Fruit fly (Drosophila melanogaster) whole organism, embryonic: Measurements from ENCODE around the gene Argk1.

Experiments used
- Blimp-1 ChIP-seq: fragments of 200-800 bp; sonication (Bioruptor generic); optimal IDR thresholded peaks from 3 replicates; lab custom pipeline; 2018; ENCODE audit warnings: missing biosample characterization, missing genetic modification characterization, mild to moderate bottlenecking, moderate library complexity, missing genetic modification reagents
- CG10147 ChIP-seq: fragments of 200-800 bp; sonication (Bioruptor generic); optimal IDR thresholded peaks from 2 replicates; lab custom pipeline; 2019; ENCODE audit warnings: missing biosample characterization, mild to moderate bottlenecking, missing genetic modification characterization, moderate library complexity
- CG10209 ChIP-seq: fragments of 200-800 bp; sonication (Bioruptor generic); optimal IDR thresholded peaks from 3 replicates; lab custom pipeline; 2017; ENCODE audit warnings: missing biosample characterization, mild to moderate bottlenecking, missing genetic modification characterization, missing genetic modification reagents
- CG11504 ChIP-seq: fragments of 200-800 bp; sonication (Bioruptor generic); optimal IDR thresholded peaks from 3 replicates; lab custom pipeline; 2019; ENCODE audit warnings: missing biosample characterization, mild to moderate bottlenecking, missing genetic modification characterization, moderate library complexity
- CG12744 ChIP-seq: fragments of 200-800 bp; sonication (Bioruptor generic); optimal IDR thresholded peaks from 2 replicates; lab custom pipeline; 2016; ENCODE audit warnings: missing biosample characterization, missing genetic modification characterization
- CG14710 ChIP-seq: fragments of 200-800 bp; sonication (Bioruptor generic); optimal IDR thresholded peaks from 3 replicates; lab custom pipeline; 2019; ENCODE audit warnings: missing biosample characterization, mild to moderate bottlenecking, missing genetic modification characterization, moderate library complexity
- CG1647 ChIP-seq: fragments of 200-800 bp; sonication (Bioruptor generic); optimal IDR thresholded peaks from 3 replicates; lab custom pipeline; 2016; ENCODE audit warnings: missing biosample characterization, missing genetic modification characterization
- CG1832 ChIP-seq: fragments of 200-800 bp; sonication (Bioruptor generic); optimal IDR thresholded peaks from 2 replicates; lab custom pipeline; 2017; ENCODE audit warnings: missing biosample characterization, mild to moderate bottlenecking, missing genetic modification characterization, inconsistent platforms
- CG30403 ChIP-seq: fragments of 200-800 bp; sonication (Bioruptor generic); optimal IDR thresholded peaks from 3 replicates; lab custom pipeline; 2016; ENCODE audit warnings: missing biosample characterization, missing genetic modification characterization
- CG32767 ChIP-seq: fragments of 200-800 bp; sonication (Bioruptor generic); IDR thresholded peaks from 2 replicates; pipeline ENCODE4 v1.3.6; 2022; ENCODE audit warnings: missing biosample characterization, missing genetic modification characterization
- CG34224 ChIP-seq: fragments of 200-800 bp; sonication (Bioruptor generic); IDR thresholded peaks from 3 replicates; pipeline ENCODE4 v1.3.6; 2022; ENCODE audit warnings: missing biosample characterization, missing genetic modification characterization; ENCODE audit not compliant: partially characterized antibody
- CG3838 ChIP-seq: fragments of 200-800 bp; sonication (Bioruptor generic); optimal IDR thresholded peaks from 3 replicates; lab custom pipeline; 2016; ENCODE audit warnings: missing biosample characterization, missing genetic modification characterization
- CG3995 ChIP-seq: fragments of 200-800 bp; sonication (Bioruptor generic); optimal IDR thresholded peaks from 3 replicates; lab custom pipeline; 2016; ENCODE audit warnings: missing biosample characterization, missing genetic modification characterization
- CG4282 ChIP-seq: fragments of 200-800 bp; sonication (Bioruptor generic); optimal IDR thresholded peaks from 2 replicates; lab custom pipeline; 2016; ENCODE audit warnings: missing biosample characterization, missing genetic modification characterization
- CG4328 ChIP-seq: fragments of 200-800 bp; sonication (Bioruptor generic); optimal IDR thresholded peaks from 3 replicates; lab custom pipeline; 2017; ENCODE audit warnings: missing biosample characterization, missing genetic modification reagents, missing genetic modification characterization
- CG5245 ChIP-seq: fragments of 200-800 bp; sonication (Bioruptor generic); optimal IDR thresholded peaks from 3 replicates; lab custom pipeline; 2016; ENCODE audit warnings: missing biosample characterization, missing genetic modification characterization
- CG6254 ChIP-seq: fragments of 200-800 bp; sonication (Bioruptor generic); optimal IDR thresholded peaks from 3 replicates; lab custom pipeline; 2017; ENCODE audit warnings: mild to moderate bottlenecking, missing biosample characterization, missing genetic modification reagents, missing genetic modification characterization
- CG6689 ChIP-seq: fragments of 200-800 bp; sonication (Bioruptor generic); IDR thresholded peaks from 2 replicates; pipeline ENCODE4 v1.3.6; 2022; ENCODE audit warnings: missing biosample characterization, missing genetic modification characterization
- CG7928 ChIP-seq: fragments of 200-800 bp; sonication (Bioruptor generic); optimal IDR thresholded peaks from 2 replicates; lab custom pipeline; 2017; ENCODE audit warnings: missing biosample characterization, mild to moderate bottlenecking, missing genetic modification characterization
- CrebB ChIP-seq: fragments of 200-800 bp; sonication (Bioruptor generic); optimal IDR thresholded peaks from 3 replicates; lab custom pipeline; 2018; ENCODE audit warnings: missing biosample characterization, mild to moderate bottlenecking, missing genetic modification characterization
- Dbx ChIP-seq: fragments of 200-800 bp; sonication (Bioruptor generic); IDR thresholded peaks from 3 replicates; pipeline ENCODE4 v1.3.6; 2022; ENCODE audit warnings: missing biosample characterization, missing genetic modification characterization
- Dip2 ChIP-seq: fragments of 200-800 bp; sonication (Bioruptor generic); IDR thresholded peaks from 2 replicates; pipeline ENCODE4 v1.3.6; 2022; ENCODE audit warnings: missing biosample characterization, missing genetic modification characterization
- HLH54F ChIP-seq: fragments of 200-800 bp; sonication (Bioruptor generic); optimal IDR thresholded peaks from 3 replicates; lab custom pipeline; 2016; ENCODE audit warnings: missing biosample characterization, missing genetic modification characterization
- HmgD ChIP-seq: fragments of 200-800 bp; sonication (Bioruptor generic); optimal IDR thresholded peaks from 3 replicates; lab custom pipeline; 2016; ENCODE audit warnings: missing biosample characterization, missing genetic modification characterization
- Lpt ChIP-seq: fragments of >200 bp; optimal IDR thresholded peaks from 2 replicates; lab custom pipeline; 2018; ENCODE audit warnings: missing biosample characterization, missing genetic modification characterization
- Max ChIP-seq: fragments of 200-800 bp; sonication (Bioruptor generic); optimal IDR thresholded peaks from 2 replicates; lab custom pipeline; 2016; ENCODE audit warnings: missing biosample characterization, mild to moderate bottlenecking, missing genetic modification characterization
- Sox102F ChIP-seq: fragments of 200-800 bp; sonication (Bioruptor generic); optimal IDR thresholded peaks from 2 replicates; lab custom pipeline; 2018; ENCODE audit warnings: missing biosample characterization, mild to moderate bottlenecking, missing genetic modification characterization, moderate library complexity
- Trl ChIP-seq, 3 experiments: fragments of >200 bp in 2 of 3; fragments of 200-800 bp in 1 of 3; sonication (Bioruptor generic) in 1 of 3; optimal IDR thresholded peaks; 2 replicates in 1 of 3; 3 replicates in 2 of 3; lab custom pipeline; 2016 to 2017; ENCODE audit warnings: missing biosample characterization in 1 of 3, missing genetic modification characterization in 1 of 3
- YL-1 ChIP-seq: fragments of 200-800 bp; sonication (Bioruptor generic); optimal IDR thresholded peaks from 3 replicates; lab custom pipeline; 2017; ENCODE audit warnings: missing biosample characterization, mild to moderate bottlenecking, missing genetic modification characterization
- al ChIP-seq: fragments of 200-800 bp; sonication (Bioruptor generic); IDR thresholded peaks from 2 replicates; pipeline ENCODE4 v1.3.6; 2022; ENCODE audit warnings: missing biosample characterization, missing genetic modification characterization
- ap ChIP-seq: fragments of 200-800 bp; sonication (Bioruptor generic); IDR thresholded peaks from 2 replicates; pipeline ENCODE4 v1.3.6; 2022; ENCODE audit warnings: missing biosample characterization, missing genetic modification characterization
- chm ChIP-seq: fragments of 200-800 bp; sonication (Bioruptor generic); IDR thresholded peaks from 2 replicates; pipeline ENCODE4 v1.3.6; 2022; ENCODE audit warnings: missing biosample characterization, missing genetic modification characterization
- corto ChIP-seq: fragments of 200-800 bp; sonication (Bioruptor generic); optimal IDR thresholded peaks from 2 replicates; lab custom pipeline; 2016; ENCODE audit warnings: missing biosample characterization, mild to moderate bottlenecking, missing genetic modification characterization, moderate library complexity
- dan ChIP-seq: fragments of 200-800 bp; sonication (Bioruptor generic); IDR thresholded peaks from 2 replicates; pipeline ENCODE4 v1.3.6; 2022; ENCODE audit warnings: missing biosample characterization, missing genetic modification characterization
- dm ChIP-seq: fragments of 200-800 bp; sonication (Bioruptor generic); optimal IDR thresholded peaks from 3 replicates; lab custom pipeline; 2016; ENCODE audit warnings: missing biosample characterization, missing genetic modification characterization
- ftz-f1 ChIP-seq: fragments of 200-800 bp; sonication (Bioruptor generic); optimal IDR thresholded peaks from 2 replicates; lab custom pipeline; 2016; ENCODE audit warnings: missing biosample characterization, missing genetic modification characterization
- gro ChIP-seq: fragments of 200-800 bp; sonication (Bioruptor generic); optimal IDR thresholded peaks from 2 replicates; lab custom pipeline; 2016; ENCODE audit warnings: missing biosample characterization, missing genetic modification characterization
- her ChIP-seq: fragments of 200-800 bp; sonication (Bioruptor generic); optimal IDR thresholded peaks from 2 replicates; lab custom pipeline; 2016; ENCODE audit warnings: missing biosample characterization, missing genetic modification characterization
- hkb ChIP-seq, 2 experiments: fragments of 200-800 bp in 1 of 2; fragments of >200 bp in 1 of 2; sonication (Bioruptor generic) in 1 of 2; IDR thresholded peaks in 1 of 2; optimal IDR thresholded peaks in 1 of 2; 2 replicates each; pipeline versions ENCODE4 v1.3.6 to Lab custom; 2017 to 2022; ENCODE audit warnings: missing biosample characterization in 1 of 2, missing genetic modification characterization in 1 of 2
- insv ChIP-seq, 2 experiments: fragments of 200-800 bp; sonication (Bioruptor generic); optimal IDR thresholded peaks; 3 replicates each; lab custom pipeline; 2016 to 2018; ENCODE audit warnings: missing biosample characterization in 2 of 2, missing genetic modification characterization in 2 of 2
- jumu ChIP-seq: fragments of 200-800 bp; sonication (Bioruptor generic); optimal IDR thresholded peaks from 3 replicates; lab custom pipeline; 2016; ENCODE audit warnings: missing biosample characterization, missing genetic modification characterization
- kah ChIP-seq: fragments of 200-800 bp; sonication (Bioruptor generic); optimal IDR thresholded peaks from 2 replicates; lab custom pipeline; 2018; ENCODE audit warnings: missing biosample characterization, mild to moderate bottlenecking, missing genetic modification characterization
- onecut ChIP-seq: fragments of 200-800 bp; sonication (Bioruptor generic); IDR thresholded peaks from 2 replicates; pipeline ENCODE4 v1.3.6; 2022; ENCODE audit warnings: missing biosample characterization, missing genetic modification characterization
- peb ChIP-seq: fragments of 200-800 bp; sonication (Bioruptor generic); IDR thresholded peaks from 2 replicates; pipeline ENCODE4 v1.3.6; 2022; ENCODE audit warnings: missing biosample characterization, missing genetic modification characterization
- pros ChIP-seq: fragments of 200-800 bp; sonication (Bioruptor generic); optimal IDR thresholded peaks from 3 replicates; lab custom pipeline; 2019; ENCODE audit warnings: missing biosample characterization, mild to moderate bottlenecking, missing genetic modification characterization, moderate library complexity
- salm ChIP-seq: fragments of 200-800 bp; sonication (Bioruptor generic); optimal IDR thresholded peaks from 2 replicates; lab custom pipeline; 2018; ENCODE audit warnings: missing biosample characterization, mild to moderate bottlenecking, missing genetic modification characterization
- shn ChIP-seq: fragments of 200-800 bp; sonication (Bioruptor generic); optimal IDR thresholded peaks from 3 replicates; lab custom pipeline; 2016; ENCODE audit warnings: missing biosample characterization, missing genetic modification characterization
- tna ChIP-seq: fragments of 200-800 bp; sonication (Bioruptor generic); IDR thresholded peaks from 2 replicates; pipeline ENCODE4 v1.3.6; 2022; ENCODE audit warnings: missing biosample characterization, missing genetic modification characterization; ENCODE audit not compliant: partially characterized antibody
- yki ChIP-seq: fragments of >200 bp; optimal IDR thresholded peaks from 3 replicates; lab custom pipeline; 2018

Argk1 gene

dm6 chr3L:9011485-9012389 is 54.1 kb downstream of the Argk1 start (continued):
- TF ChIP-seq CG10209 (peak; percentile 71), Blimp-1 (peak; percentile 76), CG34224 (GFP tag; lab: Robert Waterston, UW) (no peak), CG7928 (GFP tag; lab: Kevin White, UChicago) (no peak), corto (GFP tag; lab: Kevin White, UChicago) (no peak), CG6254 (GFP tag; lab: Kevin White, UChicago) (peak; percentile 83), CG1647 (GFP tag; lab: Kevin White, UChicago) (peak; percentile 21), tna (GFP tag; lab: Robert Waterston, UW) (no peak), CG4328 (GFP tag; lab: Kevin White, UChicago) (peak; percentile 36), pros (GFP tag; lab: Kevin White, UChicago) (no peak), YL-1 (GFP tag; lab: Kevin White, UChicago) (no peak), CG5245 (GFP tag; lab: Kevin White, UChicago) (peak; percentile 67), CG12744 (peak; percentile 12), Dip2 (no peak), CG14710 (tag; lab: Kevin White, UChicago) (peak; percentile 86), yki (lab: Kevin White, UChicago) (no peak), CG32767 (0 out of 2 replicates have a peak, but pooled peaks have one; percentile 43), CG10147 (GFP tag; lab: Kevin White, UChicago) (no peak), CG4282 (no peak), ap (GFP tag; lab: Robert Waterston, UW) (peak; percentile 63), chm (GFP tag; lab: Robert Waterston, UW) (peak; percentile 91), CG30403 (peak; percentile 66), CG6689 (GFP tag; lab: Robert Waterston, UW) (peak; percentile 85), CG3838 (GFP tag; lab: Kevin White, UChicago) (no peak), shn (peak; percentile 46), CG1832 (no peak), her (peak; percentile 53), Trl (optimal IDR thresholded peaks at IDR 0.05; lab: Kevin White, UChicago) (no peak), Trl (GFP tag; optimal IDR thresholded peaks at IDR 0.05; lab: Kevin White, UChicago) (peak; percentile 90), CG11504 (tag; lab: Kevin White, UChicago) (peak; percentile 67), CrebB (tag; lab: Kevin White, UChicago) (no peak), jumu (GFP tag; lab: Kevin White, UChicago) (peak; percentile 85), gro (GFP tag; lab: Kevin White, UChicago) (no peak), Max (GFP tag; lab: Kevin White, UChicago) (peak; percentile 63), dm (peak; percentile 46), Lpt (GFP tag; lab: Kevin White, UChicago) (no peak), onecut (GFP tag; lab: Robert Waterston, UW) (peak; percentile 71), Sox102F (GFP tag; lab: Kevin White, UChicago) (peak; percentile 62), HmgD (GFP tag; lab: Kevin White, UChicago) (peak; percentile 31), peb (GFP tag; lab: Robert Waterston, UW) (peak; percentile 67; the same call in 1 of the 2 replicates), Dbx (GFP tag; lab: Robert Waterston, UW) (no peak), ftz-f1 (GFP tag; lab: Kevin White, UChicago) (no peak), salm (tag; lab: Kevin White, UChicago) (peak; percentile 6), hkb (optimal IDR thresholded peaks at IDR 0.05; lab: Kevin White, UChicago) (no peak), hkb (GFP tag; IDR thresholded peaks at IDR 0.05; lab: Robert Waterston, UW) (peak; percentile 80), HLH54F (GFP tag; lab: Kevin White, UChicago) (peak; percentile 33), insv (GFP tag; optimal IDR thresholded peaks at IDR 0.05; lab: Kevin White, UChicago) (no peak), CG3995 (GFP tag; lab: Kevin White, UChicago) (no peak), dan (GFP tag; lab: Robert Waterston, UW) (peak; percentile 91), al (no peak), kah (GFP tag; lab: Kevin White, UChicago) (no peak)
